Worm (Caenorhabditis elegans): ENCODE data around the gene F22E5.17.

- TF ChIP-seq flt-1 (GFP tag; IDR thresholded peaks at IDR 0.05) (no peak), tab-1 (GFP tag; IDR thresholded peaks at IDR 0.05) (no peak), klf-2 (GFP tag; conservative IDR thresholded peaks at IDR 0.05) (no peak), T22C8.4 (GFP tag; IDR thresholded peaks at IDR 0.05) (no peak), ref-1 (GFP tag; conservative IDR thresholded peaks at IDR 0.05) (no peak), ztf-23 (GFP tag; IDR thresholded peaks at IDR 0.05) (no peak), cog-1 (tag; optimal IDR thresholded peaks at IDR 0.05) (no peak), ztf-29 (GFP tag; IDR thresholded peaks at IDR 0.05) (no peak), med-1 (GFP tag; optimal IDR thresholded peaks at IDR 0.05; ENCODE audit: insufficient read depth) (no peak)
Observed at ce11 chrII:2709942-2710341, 32.1 kb downstream of the F22E5.17 start, which contains the start of gene T05A8.1.
